Fruit fly (Drosophila melanogaster): ENCODE results near the gene mbf1.

Gene mbf1

DNA sequence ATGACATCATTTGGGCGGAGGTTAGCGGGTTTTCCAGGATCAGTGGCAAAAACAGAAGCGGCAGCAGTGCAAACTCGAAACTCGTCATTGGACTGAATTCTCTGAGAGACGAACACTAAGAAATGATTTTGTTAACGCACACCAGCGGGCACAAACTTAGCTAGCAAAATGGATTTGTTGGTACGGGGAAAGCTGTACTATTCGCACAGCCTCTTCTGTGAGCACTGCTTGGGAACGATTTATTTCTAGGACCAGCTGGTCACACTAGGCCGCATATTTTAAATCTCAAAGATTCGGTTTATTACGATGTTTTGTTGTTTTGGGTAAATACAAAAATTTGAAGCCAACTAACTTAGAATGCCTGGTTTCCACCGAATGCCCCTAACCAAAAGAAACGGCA is 34.9 kb downstream of the mbf1 start, which contains the start of gene CG4098 (continued):
- TF ChIP-seq wor (GFP tag; IDR thresholded peaks at IDR 0.05), result no peak
- peak; percentile 65 for TF ChIP-seq Taf1 (GFP tag; IDR thresholded peaks at IDR 0.05)
- TF ChIP-seq pros (GFP tag; optimal IDR thresholded peaks at IDR 0.05), result no peak
- TF ChIP-seq Nf-YC (tag; optimal IDR thresholded peaks at IDR 0.05), result peak; percentile 14
- no peak for TF ChIP-seq GATAe (GFP tag; conservative IDR thresholded peaks at IDR 0.05)
- 0 out of 3 replicates have a peak, but pooled peaks have one; percentile 64 for TF ChIP-seq gce (GFP tag; IDR thresholded peaks at IDR 0.05)
- peak; percentile 21 for TF ChIP-seq CG17912 (GFP tag; optimal IDR thresholded peaks at IDR 0.05)
- TF ChIP-seq Myb (GFP tag; optimal IDR thresholded peaks at IDR 0.05), result peak; percentile 61
- TF ChIP-seq jing (GFP tag; optimal IDR thresholded peaks at IDR 0.05), result no peak
- TF ChIP-seq chm (GFP tag; IDR thresholded peaks at IDR 0.05), result peak; percentile 62
- no peak for TF ChIP-seq toy (GFP tag; IDR thresholded peaks at IDR 0.05)
- TF ChIP-seq HLH54F (GFP tag; optimal IDR thresholded peaks at IDR 0.05), result peak; percentile 69
- TF ChIP-seq CG10565 (GFP tag; optimal IDR thresholded peaks at IDR 0.05), result no peak
- no peak for TF ChIP-seq Bgb (GFP tag; IDR thresholded peaks at IDR 0.05; ENCODE audit: partially characterized antibody)
- no peak for TF ChIP-seq twi (tag; optimal IDR thresholded peaks at IDR 0.05)
- TF ChIP-seq CG8281 (tag; optimal IDR thresholded peaks at IDR 0.05), result no peak
- peak; percentile 99 for TF ChIP-seq CG11696 (GFP tag; IDR thresholded peaks at IDR 0.05)
- TF ChIP-seq al (GFP tag; IDR thresholded peaks at IDR 0.05), result peak; percentile 64
- TF ChIP-seq Rfx (GFP tag; IDR thresholded peaks at IDR 0.05), result peak; percentile 91
- TF ChIP-seq ato (GFP tag; IDR thresholded peaks at IDR 0.05; ENCODE audit: partially characterized antibody), result no peak
- TF ChIP-seq z (GFP tag; IDR thresholded peaks at IDR 0.05), result no peak
- TF ChIP-seq CG11093 (GFP tag; IDR thresholded peaks at IDR 0.05), result no peak
- no peak for TF ChIP-seq exex (tag; optimal IDR thresholded peaks at IDR 0.05)
- TF ChIP-seq CG17612 (GFP tag; IDR thresholded peaks at IDR 0.05), result peak; percentile 30; the same call in 1 of the 2 replicates
- TF ChIP-seq ap (GFP tag; IDR thresholded peaks at IDR 0.05), result no peak; the same call in 1 of the 2 replicates
- TF ChIP-seq tx (GFP tag; optimal IDR thresholded peaks at IDR 0.05), result no peak
- peak; percentile 21 for TF ChIP-seq lbe (GFP tag; optimal IDR thresholded peaks at IDR 0.05)
- no peak for TF ChIP-seq repo (GFP tag; optimal IDR thresholded peaks at IDR 0.05)
- TF ChIP-seq CG6854 (GFP tag; optimal IDR thresholded peaks at IDR 0.05), result no peak
- TF ChIP-seq gsb (GFP tag; IDR thresholded peaks at IDR 0.05), result no peak
- TF ChIP-seq run (tag; optimal IDR thresholded peaks at IDR 0.05), result no peak
- TF ChIP-seq cg (GFP tag; optimal IDR thresholded peaks at IDR 0.05), result no peak
- peak; percentile 55 for TF ChIP-seq mirr (GFP tag; optimal IDR thresholded peaks at IDR 0.05)
- TF ChIP-seq Sry-β (GFP tag; optimal IDR thresholded peaks at IDR 0.05), result no peak
- peak; percentile 45 for TF ChIP-seq CG17829 (tag; optimal IDR thresholded peaks at IDR 0.05)
- peak; percentile 53 for TF ChIP-seq CG17359 (tag; optimal IDR thresholded peaks at IDR 0.05)
- TF ChIP-seq jumu (GFP tag; optimal IDR thresholded peaks at IDR 0.05), result peak; percentile 68
- peak; percentile 44 for TF ChIP-seq CG7839 (tag; optimal IDR thresholded peaks at IDR 0.05)
- TF ChIP-seq pan (optimal IDR thresholded peaks at IDR 0.05), result no peak
- TF ChIP-seq pan (GFP tag; optimal IDR thresholded peaks at IDR 0.05 in 1 of 2, IDR thresholded peaks at IDR 0.05 in 1 of 2), result peak in 1 of 2 experiments; percentile 71
- TF ChIP-seq CG3163 (GFP tag; optimal IDR thresholded peaks at IDR 0.05), result no peak
- TF ChIP-seq CG31224 (GFP tag; IDR thresholded peaks at IDR 0.05), result peak; percentile 30; the same call in 1 of the 2 replicates
- TF ChIP-seq CG3995 (GFP tag; optimal IDR thresholded peaks at IDR 0.05), result peak; percentile 80
- TF ChIP-seq unc-4 (GFP tag; IDR thresholded peaks at IDR 0.05; ENCODE audit: partially characterized antibody), result no peak
- peak; percentile 53 for TF ChIP-seq shn (GFP tag; optimal IDR thresholded peaks at IDR 0.05)
- peak; percentile 80 for TF ChIP-seq Xbp1 (GFP tag; optimal IDR thresholded peaks at IDR 0.05)
- TF ChIP-seq sug (tag; optimal IDR thresholded peaks at IDR 0.05), result peak; percentile 40
- TF ChIP-seq nerfin-1 (tag; optimal IDR thresholded peaks at IDR 0.05), result no peak
- TF ChIP-seq CG14441 (GFP tag; IDR thresholded peaks at IDR 0.05), result peak; percentile 69
- no peak for TF ChIP-seq CG31388 (GFP tag; optimal IDR thresholded peaks at IDR 0.05)
- no peak for TF ChIP-seq C15 (GFP tag; IDR thresholded peaks at IDR 0.05)
- no peak for TF ChIP-seq D19B (GFP tag; optimal IDR thresholded peaks at IDR 0.05)

Measured in whole organism, embryonic.